Worm (Caenorhabditis elegans) whole organism, young adult: ENCODE measurements around the gene srtx-1.

Source experiments
- B0019.2 ChIP-seq: fragments of 200-800 bp; sonication (Bioruptor generic); conservative IDR thresholded peaks from 2 replicates; pipeline ENCODE4 v1.3.6; 2022; ENCODE audit warnings: missing genetic modification reagents, missing genetic modification characterization, missing compliant biosample characterization
- B0035.1 ChIP-seq: sonication (generic microtip); optimal IDR thresholded peaks from 2 replicates; lab custom pipeline; 2016; ENCODE audit warnings: missing genetic modification characterization, mild to moderate bottlenecking, missing compliant biosample characterization, missing genotype, missing genetic modification reagents
- C17E4.6 ChIP-seq: fragments of 200-800 bp; sonication (Bioruptor generic); IDR thresholded peaks from 2 replicates; pipeline ENCODE4 v1.3.6; 2022; ENCODE audit warnings: missing genetic modification reagents, missing genetic modification characterization, missing compliant biosample characterization
- F23B12.7 ChIP-seq: sonication (generic microtip); optimal IDR thresholded peaks from 2 replicates; lab custom pipeline; 2017; ENCODE audit warnings: missing genetic modification characterization, mild to moderate bottlenecking, missing compliant biosample characterization, antibody characterized with exemption, moderate library complexity; ENCODE audit not compliant: insufficient read depth
- F49E8.2 ChIP-seq: sonication (generic microtip); optimal IDR thresholded peaks from 3 replicates; lab custom pipeline; 2017; ENCODE audit warnings: missing genetic modification characterization, mild to moderate bottlenecking, missing compliant biosample characterization, antibody characterized with exemption, moderate library complexity; ENCODE audit not compliant: insufficient read depth
- K11D2.4 ChIP-seq: fragments of 200-800 bp; sonication (Bioruptor generic); IDR thresholded peaks from 2 replicates; pipeline ENCODE4 v1.3.6; 2022; ENCODE audit warnings: missing genetic modification reagents, missing genetic modification characterization, missing compliant biosample characterization
- T07F8.4 ChIP-seq: sonication (generic microtip); optimal IDR thresholded peaks from 2 replicates; lab custom pipeline; 2016; ENCODE audit warnings: mild to moderate bottlenecking, missing genetic modification characterization, moderate library complexity, missing compliant biosample characterization
- T26A5.8 ChIP-seq: sonication (generic microtip); optimal IDR thresholded peaks from 2 replicates; lab custom pipeline; 2016; ENCODE audit warnings: missing genetic modification characterization, missing compliant biosample characterization
- Y53G8AR.9 ChIP-seq: fragments of 200-800 bp; sonication (Bioruptor generic); conservative IDR thresholded peaks from 2 replicates; pipeline ENCODE4 v1.3.6; 2022; ENCODE audit warnings: missing genetic modification reagents, missing genetic modification characterization, missing compliant biosample characterization
- Y56A3A.18 ChIP-seq: fragments of 200-800 bp; sonication (Bioruptor generic); IDR thresholded peaks from 2 replicates; pipeline ENCODE4 v1.3.6; 2022; ENCODE audit warnings: missing genetic modification reagents, missing genetic modification characterization, missing compliant biosample characterization
- Y79H2A.3 ChIP-seq: fragments of 200-800 bp; sonication (Bioruptor generic); conservative IDR thresholded peaks from 2 replicates; pipeline ENCODE4 v1.3.6; 2022; ENCODE audit warnings: missing genetic modification reagents, missing genetic modification characterization, missing compliant biosample characterization
- atf-7 ChIP-seq: sonication (generic microtip); optimal IDR thresholded peaks from 2 replicates; lab custom pipeline; 2017; ENCODE audit warnings: mild to moderate bottlenecking, missing genetic modification characterization, missing compliant biosample characterization
- attf-3 ChIP-seq: fragments of 200-800 bp; sonication (Bioruptor generic); conservative IDR thresholded peaks from 2 replicates; pipeline ENCODE4 v1.3.6; 2022; ENCODE audit warnings: missing genetic modification reagents, missing genetic modification characterization, missing compliant biosample characterization
- attf-6 ChIP-seq: fragments of 200-800 bp; sonication (Bioruptor generic); IDR thresholded peaks from 2 replicates; pipeline ENCODE4 v1.3.6; 2022; ENCODE audit warnings: missing genetic modification reagents, missing genetic modification characterization, missing compliant biosample characterization
- bed-1 ChIP-seq: fragments of 200-800 bp; sonication (Bioruptor generic); IDR thresholded peaks from 2 replicates; pipeline ENCODE4 v1.3.6; 2022; ENCODE audit warnings: missing genetic modification reagents, missing genetic modification characterization, missing compliant biosample characterization
- bed-2 ChIP-seq: fragments of 200-800 bp; sonication (Bioruptor generic); IDR thresholded peaks from 2 replicates; pipeline ENCODE4 v1.3.6; 2022; ENCODE audit warnings: missing genetic modification reagents, missing genetic modification characterization, missing compliant biosample characterization
- dox-1 ChIP-seq: fragments of 200-800 bp; sonication (Bioruptor generic); IDR thresholded peaks from 2 replicates; pipeline ENCODE4 v1.3.6; 2022; ENCODE audit warnings: missing genetic modification reagents, missing genetic modification characterization, missing compliant biosample characterization
- dpff-1 ChIP-seq: sonication (generic microtip); optimal IDR thresholded peaks from 2 replicates; lab custom pipeline; 2017; ENCODE audit warnings: mild to moderate bottlenecking, missing genetic modification characterization, missing compliant biosample characterization
- him-1 ChIP-seq: sonication (generic microtip); optimal IDR thresholded peaks from 2 replicates; lab custom pipeline; 2016; ENCODE audit warnings: missing genotype, missing genetic modification reagents, missing genetic modification characterization, missing compliant biosample characterization
- hsf-1 ChIP-seq: fragments of 200-800 bp; sonication (Bioruptor generic); IDR thresholded peaks from 2 replicates; pipeline ENCODE4 v1.3.6; 2022; ENCODE audit warnings: missing genetic modification reagents, missing genetic modification characterization, missing compliant biosample characterization
- let-607 ChIP-seq, 2 experiments: fragments of 200-800 bp in 1 of 2; sonication (Bioruptor generic) in 1 of 2; sonication (generic microtip) in 1 of 2; optimal IDR thresholded peaks; 2 replicates each; lab custom pipeline; 2016 to 2018; ENCODE audit warnings: mild to moderate bottlenecking in 2 of 2, missing compliant biosample characterization in 2 of 2, missing genetic modification characterization in 2 of 2, moderate library complexity in 2 of 2, missing genotype in 1 of 2
- lin-54 ChIP-seq: fragments of 200-800 bp; sonication (Bioruptor generic); optimal IDR thresholded peaks from 2 replicates; lab custom pipeline; 2018; ENCODE audit warnings: mild to moderate bottlenecking, missing genetic modification characterization, missing compliant biosample characterization
- lsl-1 ChIP-seq: fragments of 200-800 bp; sonication (Bioruptor generic); optimal IDR thresholded peaks from 2 replicates; lab custom pipeline; 2018; ENCODE audit warnings: mild to moderate bottlenecking, missing genetic modification characterization, moderate library complexity, missing compliant biosample characterization
- madf-10 ChIP-seq: sonication (generic microtip); optimal IDR thresholded peaks from 2 replicates; lab custom pipeline; 2016; ENCODE audit warnings: mild to moderate bottlenecking, missing genetic modification characterization, missing compliant biosample characterization
- madf-3 ChIP-seq: fragments of 200-800 bp; sonication (Bioruptor generic); IDR thresholded peaks from 2 replicates; pipeline ENCODE4 v1.3.6; 2022; ENCODE audit warnings: missing genetic modification reagents, missing genetic modification characterization, missing compliant biosample characterization
- mes-4 ChIP-seq: sonication (generic microtip); optimal IDR thresholded peaks from 2 replicates; lab custom pipeline; 2016; ENCODE audit warnings: missing genotype, missing genetic modification characterization, missing compliant biosample characterization
- nhr-179 ChIP-seq: sonication (generic microtip); optimal IDR thresholded peaks from 2 replicates; lab custom pipeline; 2016; ENCODE audit warnings: mild to moderate bottlenecking, missing genetic modification characterization, missing compliant biosample characterization
- pbrm-1 ChIP-seq: fragments of 200-800 bp; sonication (Bioruptor generic); IDR thresholded peaks from 2 replicates; pipeline ENCODE4 v1.3.6; 2022; ENCODE audit warnings: missing genetic modification reagents, missing genetic modification characterization, missing compliant biosample characterization
- rcor-1 ChIP-seq: fragments of 200-800 bp; sonication (Bioruptor generic); IDR thresholded peaks from 2 replicates; pipeline ENCODE4 v1.3.6; 2022; ENCODE audit warnings: missing genetic modification reagents, missing genetic modification characterization, missing compliant biosample characterization
- sdz-38 ChIP-seq: sonication (generic microtip); optimal IDR thresholded peaks from 2 replicates; lab custom pipeline; 2016; ENCODE audit warnings: missing genotype, missing genetic modification characterization, missing compliant biosample characterization
- sptf-2 ChIP-seq: fragments of 200-800 bp; sonication (Bioruptor generic); optimal IDR thresholded peaks from 2 replicates; lab custom pipeline; 2018; ENCODE audit warnings: mild to moderate bottlenecking, missing genetic modification characterization, missing compliant biosample characterization
- tbp1 ChIP-seq: fragments of 200-800 bp; sonication (Bioruptor generic); optimal IDR thresholded peaks from 2 replicates; lab custom pipeline; 2018; ENCODE audit warnings: mild to moderate bottlenecking, missing genetic modification characterization, missing compliant biosample characterization
- zim-3 ChIP-seq: sonication (generic microtip); optimal IDR thresholded peaks from 2 replicates; lab custom pipeline; 2017; ENCODE audit warnings: mild to moderate bottlenecking, missing genetic modification characterization, moderate library complexity, missing compliant biosample characterization
- ztf-26 ChIP-seq: sonication (generic microtip); optimal IDR thresholded peaks from 2 replicates; lab custom pipeline; 2017; ENCODE audit warnings: missing genetic modification characterization, missing compliant biosample characterization
- ztf-3 ChIP-seq: fragments of 200-800 bp; sonication (Bioruptor generic); optimal IDR thresholded peaks from 2 replicates; lab custom pipeline; 2018; ENCODE audit warnings: mild to moderate bottlenecking, missing genetic modification characterization, missing compliant biosample characterization

srtx-1 gene

ce11 chrIV:7402077-7402476 is 18.9 kb upstream of the srtx-1 start (continued):
- TF ChIP-seq B0019.2 (GFP tag; lab: Robert Waterston, UW): no peak
- TF ChIP-seq, all 124 proteins: peak for 19

ce11 chrIV:7403422-7403821 is 17.6 kb upstream of the srtx-1 start:
- TF ChIP-seq ztf-26 (tag; lab: Kevin White, UChicago) (no peak), zim-3 (tag; lab: Kevin White, UChicago) (no peak), ztf-3 (GFP tag; lab: Kevin White, UChicago) (no peak), dpff-1 (tag; lab: Kevin White, UChicago) (no peak), let-607 (tag; optimal IDR thresholded peaks at IDR 0.05; lab: Kevin White, UChicago) (no peak), Y53G8AR.9 (GFP tag; lab: Robert Waterston, UW) (no peak), F23B12.7 (no peak), nhr-179 (tag; lab: Kevin White, UChicago) (no peak), T26A5.8 (tag; lab: Kevin White, UChicago) (no peak), dox-1 (GFP tag; lab: Robert Waterston, UW) (no peak), Y79H2A.3 (GFP tag; lab: Robert Waterston, UW) (no peak), pbrm-1 (GFP tag; lab: Robert Waterston, UW) (no peak), madf-10 (tag; lab: Kevin White, UChicago) (no peak), F49E8.2 (tag; lab: Kevin White, UChicago) (no peak), bed-1 (GFP tag; lab: Robert Waterston, UW) (no peak), attf-3 (GFP tag; lab: Robert Waterston, UW) (no peak), K11D2.4 (GFP tag; lab: Robert Waterston, UW) (no peak), B0035.1 (tag; lab: Kevin White, UChicago) (no peak), C17E4.6 (GFP tag; lab: Robert Waterston, UW) (no peak)

ce11 chrIV:7404934-7405632 is 15.9 kb upstream of the srtx-1 start, which contains the start of the genes C48A7.16 and egl-19:
Gene C48A7.16 (plus strand): TSS chrIV:7405477.
Gene egl-19 (plus strand): TSS chrIV:7405582.
- no peak for TF ChIP-seq nhr-179 (tag; lab: Kevin White, UChicago)
- TF ChIP-seq rcor-1 (GFP tag; lab: Robert Waterston, UW): no peak
- TF ChIP-seq T07F8.4 (tag; lab: Kevin White, UChicago): no peak
- no peak for TF ChIP-seq sdz-38 (tag; lab: Kevin White, UChicago)
- TF ChIP-seq madf-3 (GFP tag; lab: Robert Waterston, UW): no peak
- TF ChIP-seq sptf-2: no peak
- no peak for TF ChIP-seq mes-4 (tag; lab: Kevin White, UChicago)
- no peak for TF ChIP-seq C17E4.6 (GFP tag; lab: Robert Waterston, UW)
- no peak for TF ChIP-seq atf-7 (tag; lab: Kevin White, UChicago)
- no peak for TF ChIP-seq tbp1
- TF ChIP-seq Y56A3A.18 (GFP tag; lab: Robert Waterston, UW): no peak
- TF ChIP-seq hsf-1 (GFP tag; lab: Robert Waterston, UW): no peak
- no peak for TF ChIP-seq bed-2 (GFP tag; lab: Robert Waterston, UW)
- no peak for TF ChIP-seq attf-6
- no peak for TF ChIP-seq lsl-1 (GFP tag; lab: Kevin White, UChicago)
- no peak for TF ChIP-seq him-1 (tag; lab: Kevin White, UChicago)
- no peak for TF ChIP-seq lin-54 (GFP tag; lab: Kevin White, UChicago)
